Worm (Caenorhabditis elegans) whole organism, L1 larva: ENCODE measurements around the gene ceh-21.

Source experiments
- ama-1 ChIP-seq: fragments of 150-350 bp; optimal IDR thresholded peaks from 2 replicates; lab custom pipeline; 2014
- ces-1 ChIP-seq: fragments of 150-350 bp; optimal IDR thresholded peaks from 2 replicates; lab custom pipeline; 2014; ENCODE audit warnings: missing biosample characterization, missing genetic modification reagents, missing genetic modification characterization
- egl-27 ChIP-seq, 2 experiments: fragments of 150-350 bp in 1 of 2; sonication (generic microtip); optimal IDR thresholded peaks; 3 replicates each; lab custom pipeline; 2017 to 2018; ENCODE audit warnings: missing biosample characterization in 2 of 2, missing genetic modification characterization in 2 of 2, missing genetic modification reagents in 2 of 2
- fos-1 ChIP-seq: fragments of 150-350 bp; optimal IDR thresholded peaks from 2 replicates; lab custom pipeline; 2014; ENCODE audit warnings: missing biosample characterization, missing genetic modification characterization
- mdl-1 ChIP-seq, 2 experiments: fragments of 150-350 bp; optimal IDR thresholded peaks; 2 replicates each; lab custom pipeline; 2014 to 2017; ENCODE audit warnings: missing biosample characterization in 2 of 2, missing genetic modification characterization in 2 of 2, inconsistent platforms in 1 of 2
- nhr-237 ChIP-seq: fragments of 150-350 bp; optimal IDR thresholded peaks from 2 replicates; lab custom pipeline; 2014; ENCODE audit warnings: missing biosample characterization, missing genetic modification characterization
- pqm-1 ChIP-seq: sonication (generic microtip); optimal IDR thresholded peaks from 3 replicates; lab custom pipeline; 2017; ENCODE audit warnings: missing biosample characterization, missing genetic modification characterization
- skn-1 ChIP-seq: fragments of 150-350 bp; optimal IDR thresholded peaks from 2 replicates; lab custom pipeline; 2014; ENCODE audit warnings: missing biosample characterization, missing genetic modification characterization

- TF ChIP-seq skn-1 (tag; lab: Kevin White, UChicago) (no peak), pqm-1 (tag; lab: Kevin White, UChicago) (no peak), ces-1 (no peak), fos-1 (no peak), egl-27 (tag; optimal IDR thresholded peaks at IDR 0.05; lab: Kevin White, UChicago) (no peak), nhr-237 (no peak), ama-1 (lab: Kevin White, UChicago) (no peak), mdl-1 (tag; optimal IDR thresholded peaks at IDR 0.05; lab: Kevin White, UChicago) (no peak)
Measured at ce11 chrX:1897243-1897642, 44.7 kb upstream of the ceh-21 start, which contains the start of gene B0294.1.
